Worm (Caenorhabditis elegans): Measurements from ENCODE around the gene str-208.

DNA sequence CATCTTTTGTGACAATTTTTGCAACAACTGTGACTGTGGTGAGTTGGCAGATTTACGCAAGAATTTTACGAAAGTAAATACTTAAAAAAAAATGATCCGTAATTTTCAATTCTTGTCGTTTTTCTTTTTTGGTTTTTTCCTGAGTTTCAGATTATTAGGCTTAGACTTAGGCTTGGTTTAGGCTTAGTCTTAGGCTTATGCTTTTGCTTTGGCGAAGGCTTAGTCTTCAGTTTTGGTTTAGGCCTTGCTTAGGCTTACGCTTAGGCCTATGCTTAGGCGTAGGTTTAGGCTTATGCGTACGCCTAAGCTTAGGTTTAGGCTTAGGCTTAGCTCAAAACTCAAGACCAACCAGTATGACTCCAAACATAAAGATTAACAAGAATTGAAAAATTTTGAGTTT is 990 bp downstream of the str-208 start:
- TF ChIP-seq zag-1 (tag; optimal IDR thresholded peaks at IDR 0.05) (no peak), snpc-4 (tag; optimal IDR thresholded peaks at IDR 0.05) (no peak), nhr-28 (tag; optimal IDR thresholded peaks at IDR 0.05) (no peak), ZK546.5 (tag; optimal IDR thresholded peaks at IDR 0.05) (no peak), ceh-82 (tag; optimal IDR thresholded peaks at IDR 0.05) (no peak), ceh-16 (tag; optimal IDR thresholded peaks at IDR 0.05) (no peak), nhr-77 (tag; optimal IDR thresholded peaks at IDR 0.05) (no peak), pha-4 (tag; optimal IDR thresholded peaks at IDR 0.05) (no peak), elt-3 (tag; optimal IDR thresholded peaks at IDR 0.05) (no peak), ceh-28 (tag; optimal IDR thresholded peaks at IDR 0.05) (no peak), nhr-12 (tag; optimal IDR thresholded peaks at IDR 0.05) (no peak)
